Fruit fly (Drosophila melanogaster): ENCODE data around the gene nocte.

The nocte gene

DNA sequence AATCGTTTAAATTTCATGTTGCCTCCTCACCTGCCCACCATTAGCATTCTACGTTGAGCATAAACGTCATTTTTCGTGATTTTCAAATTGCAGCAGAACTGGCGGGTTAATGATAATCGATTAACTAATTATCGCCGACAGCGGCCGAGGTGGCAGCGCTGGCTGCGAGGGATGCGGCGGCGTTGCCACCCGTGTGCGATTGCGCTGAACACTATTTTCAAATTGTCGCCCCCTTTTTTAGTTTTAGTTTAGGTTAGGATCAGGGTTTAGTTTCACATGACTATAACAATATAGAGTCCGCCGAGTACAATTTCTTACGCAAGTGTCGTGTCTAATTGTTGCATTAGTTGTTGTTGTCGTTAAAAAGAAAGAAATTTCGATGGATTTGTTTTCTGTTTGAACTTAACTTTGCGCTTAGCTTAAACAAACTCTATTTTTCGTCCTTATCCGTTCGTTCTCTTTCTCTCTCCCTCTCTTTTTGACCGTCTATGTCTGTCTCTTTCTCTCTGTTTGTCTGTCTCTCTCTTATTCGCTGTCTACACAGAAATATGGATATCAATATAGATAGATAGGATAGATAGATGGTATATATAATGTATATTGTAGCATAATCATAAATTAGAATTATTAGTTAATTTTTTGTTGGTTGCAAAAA, 11.3 kb downstream of the nocte start (continued):
- TF ChIP-seq bcd (GFP tag; optimal IDR thresholded peaks at IDR 0.05): no peak
- no peak for TF ChIP-seq wor (GFP tag; IDR thresholded peaks at IDR 0.05)
- no peak for TF ChIP-seq CG16779 (GFP tag; IDR thresholded peaks at IDR 0.05)
- TF ChIP-seq Dip2 (GFP tag; IDR thresholded peaks at IDR 0.05): no peak
- no peak for TF ChIP-seq ssp (GFP tag; IDR thresholded peaks at IDR 0.05)
- TF ChIP-seq GATAe (GFP tag; conservative IDR thresholded peaks at IDR 0.05): no peak
- TF ChIP-seq vnd (GFP tag; IDR thresholded peaks at IDR 0.05; ENCODE audit: partially characterized antibody): no peak
- TF ChIP-seq CG10274 (GFP tag; optimal IDR thresholded peaks at IDR 0.05): no peak
- no peak for TF ChIP-seq pfk (GFP tag; optimal IDR thresholded peaks at IDR 0.05)
- TF ChIP-seq CG12219 (GFP tag; optimal IDR thresholded peaks at IDR 0.05): no peak
- no peak for TF ChIP-seq CG9437 (GFP tag; optimal IDR thresholded peaks at IDR 0.05)
- TF ChIP-seq bigmax (GFP tag; optimal IDR thresholded peaks at IDR 0.05): peak; percentile 91
- no peak for TF ChIP-seq Abd-B (GFP tag; optimal IDR thresholded peaks at IDR 0.05)
- no peak for TF ChIP-seq CG7963 (GFP tag; IDR thresholded peaks at IDR 0.05; ENCODE audit: partially characterized antibody)
- TF ChIP-seq chm (GFP tag; IDR thresholded peaks at IDR 0.05): no peak
- no peak for TF ChIP-seq CG6272 (GFP tag; IDR thresholded peaks at IDR 0.05)
- no peak for TF ChIP-seq ind (GFP tag; optimal IDR thresholded peaks at IDR 0.05)
- no peak for TF ChIP-seq CG11093 (GFP tag; IDR thresholded peaks at IDR 0.05)
- TF ChIP-seq CG16813 (GFP tag; IDR thresholded peaks at IDR 0.05; ENCODE audit: partially characterized antibody): peak; percentile 60; the same call in 2 of the 3 replicates
- no peak for TF ChIP-seq dimm (GFP tag; IDR thresholded peaks at IDR 0.05)
- 0 out of 2 replicates have a peak, but pooled peaks have one; percentile 21 for TF ChIP-seq sob (GFP tag; IDR thresholded peaks at IDR 0.05)
- TF ChIP-seq CG3065 (GFP tag; optimal IDR thresholded peaks at IDR 0.05): no peak
- no peak for TF ChIP-seq CG6654 (GFP tag; optimal IDR thresholded peaks at IDR 0.05)
- TF ChIP-seq eve (GFP tag; optimal IDR thresholded peaks at IDR 0.05): no peak
- TF ChIP-seq unpg (GFP tag; optimal IDR thresholded peaks at IDR 0.05): no peak
- TF ChIP-seq CG43689 (GFP tag; IDR thresholded peaks at IDR 0.05): no peak
- TF ChIP-seq CG11085 (GFP tag; IDR thresholded peaks at IDR 0.05): no peak
- TF ChIP-seq lab (GFP tag; optimal IDR thresholded peaks at IDR 0.05): no peak
- no peak for TF ChIP-seq Hr78 (GFP tag; optimal IDR thresholded peaks at IDR 0.05)
- TF ChIP-seq CG8944 (GFP tag; optimal IDR thresholded peaks at IDR 0.05): no peak
- no peak for TF ChIP-seq CG2199 (GFP tag; IDR thresholded peaks at IDR 0.05)
- no peak for TF ChIP-seq CG4360 (GFP tag; IDR thresholded peaks at IDR 0.05)
- TF ChIP-seq CG1024 (GFP tag; IDR thresholded peaks at IDR 0.05): no peak
- no peak for TF ChIP-seq E2f1 (GFP tag; IDR thresholded peaks at IDR 0.05)
- TF ChIP-seq stc (GFP tag; IDR thresholded peaks at IDR 0.05): no peak
- TF ChIP-seq Hr39 (optimal IDR thresholded peaks at IDR 0.05): no peak
- TF ChIP-seq croc (GFP tag; conservative IDR thresholded peaks at IDR 0.05): no peak
- no peak for TF ChIP-seq MTF-1 (GFP tag; optimal IDR thresholded peaks at IDR 0.05; ENCODE audit: borderline replicate concordance)
- TF ChIP-seq Neu2 (GFP tag; optimal IDR thresholded peaks at IDR 0.05; ENCODE audit: borderline replicate concordance): no peak
- no peak for TF ChIP-seq Hsf (GFP tag; optimal IDR thresholded peaks at IDR 0.05)
- TF ChIP-seq Meics (GFP tag; optimal IDR thresholded peaks at IDR 0.05): no peak
- TF ChIP-seq CG10209 (GFP tag; optimal IDR thresholded peaks at IDR 0.05): no peak
- TF ChIP-seq inv (GFP tag; IDR thresholded peaks at IDR 0.05; ENCODE audit: partially characterized antibody): 0 out of 2 replicates have a peak, but pooled peaks have one; percentile 27
- TF ChIP-seq Sox100B (GFP tag; optimal IDR thresholded peaks at IDR 0.05): no peak
- TF ChIP-seq CG8478 (optimal IDR thresholded peaks at IDR 0.05): no peak
- no peak for TF ChIP-seq usp (GFP tag; optimal IDR thresholded peaks at IDR 0.05)
- no peak for TF ChIP-seq sima (GFP tag; optimal IDR thresholded peaks at IDR 0.05)
- no peak for TF ChIP-seq CG32772 (GFP tag; IDR thresholded peaks at IDR 0.05)
- no peak for TF ChIP-seq abd-A (tag; optimal IDR thresholded peaks at IDR 0.05)
- TF ChIP-seq CG12071 (GFP tag; optimal IDR thresholded peaks at IDR 0.05): no peak
- no peak for TF ChIP-seq CG31224 (GFP tag; IDR thresholded peaks at IDR 0.05)
